Worm (Caenorhabditis elegans): ENCODE data around the gene K09G1.2.

K09G1.2 gene

ce11 chrV:9620417-9620816 lies 30.0 kb downstream of the K09G1.2 start:
- TF ChIP-seq dao-5 (tag; optimal IDR thresholded peaks at IDR 0.05) (no peak), W03F9.2 (tag; optimal IDR thresholded peaks at IDR 0.05) (no peak), him-1 (tag; optimal IDR thresholded peaks at IDR 0.05) (no peak)

ce11 chrV:9621437-9621836 lies 31.0 kb downstream of the K09G1.2 start:
- TF ChIP-seq W03F9.2 (tag; optimal IDR thresholded peaks at IDR 0.05) (no peak), him-1 (tag; optimal IDR thresholded peaks at IDR 0.05) (no peak)

ce11 chrV:9622834-9623233 lies 32.4 kb downstream of the K09G1.2 start, which contains the start of gene idpc-5:
TSS of gene idpc-5 (minus strand) at chrV:9622934.
- no peak for TF ChIP-seq him-1 (tag; optimal IDR thresholded peaks at IDR 0.05)
- TF ChIP-seq W03F9.2 (tag; optimal IDR thresholded peaks at IDR 0.05), result no peak
- TF ChIP-seq dao-5 (tag; optimal IDR thresholded peaks at IDR 0.05), result no peak

- TF ChIP-seq W03F9.2 (tag; optimal IDR thresholded peaks at IDR 0.05) (no peak), him-1 (tag; optimal IDR thresholded peaks at IDR 0.05) (no peak), dao-5 (tag; optimal IDR thresholded peaks at IDR 0.05) (no peak)
Measured at ce11 chrV:9625122-9625521, 34.7 kb downstream of the K09G1.2 start, which contains the start of gene idpc-4. TSS of gene idpc-4 (plus strand) at chrV:9625422.

- no peak for TF ChIP-seq dao-5 (tag; optimal IDR thresholded peaks at IDR 0.05)
- TF ChIP-seq W03F9.2 (tag; optimal IDR thresholded peaks at IDR 0.05), result no peak
- no peak for TF ChIP-seq him-1 (tag; optimal IDR thresholded peaks at IDR 0.05)
Measured at ce11 chrV:9625604-9626446, 35.4 kb downstream of the K09G1.2 start, which contains the start of gene T06E4.7. TSS of gene T06E4.7 (plus strand) at chrV:9626396.

ce11 chrV:9628603-9629002 lies 38.2 kb downstream of the K09G1.2 start:
- no peak for TF ChIP-seq him-1 (tag; optimal IDR thresholded peaks at IDR 0.05)
- TF ChIP-seq W03F9.2 (tag; optimal IDR thresholded peaks at IDR 0.05), result no peak

- no peak for TF ChIP-seq W03F9.2 (tag; optimal IDR thresholded peaks at IDR 0.05)
- TF ChIP-seq dao-5 (tag; optimal IDR thresholded peaks at IDR 0.05), result no peak
- no peak for TF ChIP-seq him-1 (tag; optimal IDR thresholded peaks at IDR 0.05)
Measured at ce11 chrV:9629114-9629513, 38.7 kb downstream of the K09G1.2 start, which contains the start of gene idpc-3. TSS of gene idpc-3 (minus strand) at chrV:9629214.

ce11 chrV:9629643-9630042 lies 39.2 kb downstream of the K09G1.2 start, which contains the start of gene col-146:
TSS of gene col-146 (plus strand) at chrV:9629943.
- TF ChIP-seq him-1 (tag; optimal IDR thresholded peaks at IDR 0.05) (no peak), W03F9.2 (tag; optimal IDR thresholded peaks at IDR 0.05) (no peak), dao-5 (tag; optimal IDR thresholded peaks at IDR 0.05) (no peak)

DNA sequence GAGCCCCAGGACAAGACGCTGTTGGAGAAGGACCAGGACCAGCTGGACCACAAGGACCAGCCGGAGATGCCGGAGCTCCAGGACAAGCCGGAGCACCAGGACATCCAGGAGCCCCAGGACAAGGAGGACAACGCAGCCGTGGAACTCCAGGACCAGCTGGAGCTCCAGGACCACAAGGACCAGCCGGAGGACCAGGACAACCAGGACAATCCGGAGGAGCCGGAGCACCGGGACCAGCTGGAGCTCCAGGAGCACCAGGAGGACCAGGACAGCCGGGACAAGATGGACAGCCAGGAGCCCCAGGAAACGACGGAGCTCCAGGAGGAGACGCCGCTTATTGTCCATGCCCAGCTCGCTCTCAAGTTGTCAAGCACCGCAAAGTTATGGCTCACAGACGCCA lies 40.1 kb downstream of the K09G1.2 start:
- TF ChIP-seq W03F9.2 (tag; optimal IDR thresholded peaks at IDR 0.05), result no peak
- no peak for TF ChIP-seq dao-5 (tag; optimal IDR thresholded peaks at IDR 0.05)
- TF ChIP-seq him-1 (tag; optimal IDR thresholded peaks at IDR 0.05), result no peak

DNA sequence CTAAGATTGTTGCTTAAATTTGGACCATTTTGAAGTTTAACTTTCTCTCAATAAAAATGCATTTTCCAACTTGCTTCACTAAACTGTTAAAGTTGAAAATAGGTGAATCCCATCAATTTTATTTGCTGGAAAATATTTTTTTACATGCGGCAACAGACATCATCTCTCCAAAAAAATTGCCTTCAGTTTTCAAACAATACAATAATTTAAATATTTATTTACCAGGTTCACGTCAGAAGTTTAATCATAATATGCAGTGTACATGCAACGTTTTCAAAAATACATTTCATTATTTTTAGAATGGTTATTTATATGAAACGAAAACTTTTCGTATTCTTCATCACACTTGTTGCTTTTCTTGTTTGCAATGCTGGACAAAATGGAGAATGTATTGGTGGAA lies 40.5 kb downstream of the K09G1.2 start, which contains the start of gene T06E4.5:
T06E4.5 (plus strand) TSS at position 301 of the 400 bp plus-strand sequence.
- no peak for TF ChIP-seq dao-5 (tag; optimal IDR thresholded peaks at IDR 0.05)
- TF ChIP-seq W03F9.2 (tag; optimal IDR thresholded peaks at IDR 0.05), result no peak
- TF ChIP-seq him-1 (tag; optimal IDR thresholded peaks at IDR 0.05), result no peak

ce11 chrV:9632348-9632747 lies 41.9 kb downstream of the K09G1.2 start:
- TF ChIP-seq W03F9.2 (tag; optimal IDR thresholded peaks at IDR 0.05) (no peak), dao-5 (tag; optimal IDR thresholded peaks at IDR 0.05) (no peak), him-1 (tag; optimal IDR thresholded peaks at IDR 0.05) (no peak)

ce11 chrV:9633313-9633712 lies 42.9 kb downstream of the K09G1.2 start, which contains the start of gene col-147:
TSS of gene col-147 (minus strand) at chrV:9633338.
- TF ChIP-seq him-1 (tag; optimal IDR thresholded peaks at IDR 0.05) (no peak), dao-5 (tag; optimal IDR thresholded peaks at IDR 0.05) (no peak), W03F9.2 (tag; optimal IDR thresholded peaks at IDR 0.05) (no peak)

All from whole organism, L4/young adult.